Fruit fly (Drosophila melanogaster): Measurements from ENCODE around the gene CG1647.

DNA sequence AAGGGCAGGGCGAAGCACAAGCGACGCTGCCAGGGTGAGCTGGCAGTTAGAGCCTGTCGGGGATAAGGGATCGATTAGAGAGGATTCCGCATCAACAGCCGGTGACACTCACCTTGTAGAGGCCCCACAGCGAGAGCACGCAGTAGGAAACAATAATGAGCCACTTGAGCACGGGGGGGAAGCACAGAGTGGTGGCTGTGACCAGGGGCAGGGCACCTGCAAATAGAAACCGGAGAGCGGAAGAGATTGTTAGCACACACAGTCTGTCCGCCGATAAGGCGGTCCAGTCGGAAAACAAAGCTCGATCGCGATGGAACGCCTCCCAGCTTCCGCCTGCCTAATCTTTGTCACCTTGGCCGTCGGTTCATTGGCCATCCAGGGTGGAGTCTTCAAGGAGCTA is 52.6 kb downstream of the CG1647 start, which contains the start of gene Nepl17:
- TF ChIP-seq CG8478 (optimal IDR thresholded peaks at IDR 0.05), result no peak
- no peak for TF ChIP-seq CTCF (optimal IDR thresholded peaks at IDR 0.05)

All from S2 (cell line).